Fruit fly (Drosophila melanogaster): ENCODE data around the gene CG3021.

The CG3021 gene

dm6 chrX:1056338-1056737, 29.7 kb downstream of the CG3021 start:
- no peak for TF ChIP-seq CG4820 (GFP tag; optimal IDR thresholded peaks at IDR 0.05)
- no peak for TF ChIP-seq CG14667 (GFP tag; IDR thresholded peaks at IDR 0.05)
- TF ChIP-seq CG3281 (GFP tag; optimal IDR thresholded peaks at IDR 0.05): no peak
- no peak for TF ChIP-seq Hr3 (GFP tag; optimal IDR thresholded peaks at IDR 0.05)
- no peak for TF ChIP-seq zen (tag; optimal IDR thresholded peaks at IDR 0.05)
- no peak for TF ChIP-seq Ravus (GFP tag; IDR thresholded peaks at IDR 0.05)
- TF ChIP-seq jumu (GFP tag; optimal IDR thresholded peaks at IDR 0.05): no peak
- no peak for TF ChIP-seq fd102C (GFP tag; optimal IDR thresholded peaks at IDR 0.05)
- no peak for TF ChIP-seq esg (GFP tag; conservative IDR thresholded peaks at IDR 0.05)
- no peak for TF ChIP-seq sens-2 (GFP tag; IDR thresholded peaks at IDR 0.05)
- no peak for TF ChIP-seq CG5180 (GFP tag; optimal IDR thresholded peaks at IDR 0.05)
- TF ChIP-seq fd3F (GFP tag; optimal IDR thresholded peaks at IDR 0.05): no peak
- no peak for TF ChIP-seq peb (GFP tag; IDR thresholded peaks at IDR 0.05)
- no peak for TF ChIP-seq Nf-YA (GFP tag; IDR thresholded peaks at IDR 0.05)
- no peak for TF ChIP-seq Deaf1 (tag; optimal IDR thresholded peaks at IDR 0.05)
- no peak for TF ChIP-seq Dll (GFP tag; IDR thresholded peaks at IDR 0.05; ENCODE audit: partially characterized antibody)
- TF ChIP-seq HLH3B (GFP tag; IDR thresholded peaks at IDR 0.05): no peak
- no peak for TF ChIP-seq ase (GFP tag; IDR thresholded peaks at IDR 0.05)
- no peak for TF ChIP-seq H2.0 (GFP tag; IDR thresholded peaks at IDR 0.05)

dm6 chrX:1063143-1063542, 36.6 kb downstream of the CG3021 start:
- peak; percentile 44 for TF ChIP-seq zf30C (GFP tag; optimal IDR thresholded peaks at IDR 0.05)
- TF ChIP-seq CG7839 (tag; optimal IDR thresholded peaks at IDR 0.05): no peak
- no peak for TF ChIP-seq ci (GFP tag; IDR thresholded peaks at IDR 0.05)
- TF ChIP-seq CG31224 (GFP tag; IDR thresholded peaks at IDR 0.05): peak; percentile 96
- no peak for TF ChIP-seq CG14860 (GFP tag; IDR thresholded peaks at IDR 0.05; ENCODE audit: partially characterized antibody)
- TF ChIP-seq ems (GFP tag; optimal IDR thresholded peaks at IDR 0.05): no peak
- no peak for TF ChIP-seq CG18011 (GFP tag; optimal IDR thresholded peaks at IDR 0.05)
- TF ChIP-seq seq (GFP tag; IDR thresholded peaks at IDR 0.05): no peak
- no peak for TF ChIP-seq CG6654 (GFP tag; optimal IDR thresholded peaks at IDR 0.05)
- no peak for TF ChIP-seq wor (GFP tag; IDR thresholded peaks at IDR 0.05)
- no peak for TF ChIP-seq crp (GFP tag; optimal IDR thresholded peaks at IDR 0.05)
- 0 out of 2 replicates have a peak, but pooled peaks have one; percentile 7 for TF ChIP-seq vvl (GFP tag; IDR thresholded peaks at IDR 0.05)
- TF ChIP-seq Doc2 (GFP tag; IDR thresholded peaks at IDR 0.05): no peak
- no peak for TF ChIP-seq salm (tag; optimal IDR thresholded peaks at IDR 0.05)
- TF ChIP-seq Rfx (GFP tag; IDR thresholded peaks at IDR 0.05): no peak
- no peak for TF ChIP-seq pan (optimal IDR thresholded peaks at IDR 0.05)
- TF ChIP-seq pan (GFP tag; optimal IDR thresholded peaks at IDR 0.05 in 1 of 2, IDR thresholded peaks at IDR 0.05 in 1 of 2): no peak
- TF ChIP-seq pros (GFP tag; optimal IDR thresholded peaks at IDR 0.05): no peak
- no peak for TF ChIP-seq CG3281 (GFP tag; optimal IDR thresholded peaks at IDR 0.05)
- no peak for TF ChIP-seq CG11398 (GFP tag; optimal IDR thresholded peaks at IDR 0.05)
- TF ChIP-seq Atf-2 (GFP tag; optimal IDR thresholded peaks at IDR 0.05): no peak
- no peak for TF ChIP-seq ATbp (GFP tag; optimal IDR thresholded peaks at IDR 0.05)
- peak; percentile 57 for TF ChIP-seq Med (GFP tag)
- no peak for TF ChIP-seq CG8290 (GFP tag; optimal IDR thresholded peaks at IDR 0.05)
- TF ChIP-seq CG8290 (tag; optimal IDR thresholded peaks at IDR 0.05): peak in 1 of 2 experiments; percentile 33
- TF ChIP-seq Deaf1 (tag; optimal IDR thresholded peaks at IDR 0.05): peak; percentile 27
- TF ChIP-seq CG8924 (tag; optimal IDR thresholded peaks at IDR 0.05): no peak
- TF ChIP-seq Sox102F (GFP tag; optimal IDR thresholded peaks at IDR 0.05): no peak
